Fruit fly (Drosophila melanogaster): ENCODE data around the gene CG12883.

CG12883 gene

DNA sequence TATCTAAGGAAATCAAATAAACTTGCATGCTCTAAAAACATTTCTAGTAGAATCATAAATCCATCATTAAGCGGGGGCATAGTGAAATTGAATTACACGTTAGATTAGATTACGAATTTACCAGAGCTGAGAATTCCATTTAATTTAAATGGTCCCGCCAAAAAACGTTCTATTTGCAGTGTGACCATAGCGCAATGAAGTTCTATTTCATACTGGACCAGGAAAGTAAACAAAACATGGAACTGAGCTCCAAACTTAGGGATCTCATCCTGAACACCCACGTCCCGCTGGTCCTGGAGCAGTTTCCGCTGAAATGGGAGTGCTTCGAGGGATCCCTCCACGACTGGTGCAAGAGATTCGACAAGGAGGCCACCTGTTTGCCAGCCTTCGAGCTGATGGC is 15.9 kb downstream of the CG12883 start, which contains the start of gene HSPBAP1:
Gene HSPBAP1 (plus strand): TSS at position 217 of the 400 bp plus-strand sequence.
- TF ChIP-seq ftz-f1 (GFP tag; optimal IDR thresholded peaks at IDR 0.05): peak; percentile 71
- TF ChIP-seq CG6683 (GFP tag; optimal IDR thresholded peaks at IDR 0.05): no peak
- TF ChIP-seq Dp (GFP tag; optimal IDR thresholded peaks at IDR 0.05): peak; percentile 81
- TF ChIP-seq hth (optimal IDR thresholded peaks at IDR 0.05): no peak
- no peak for TF ChIP-seq CG7928 (GFP tag; optimal IDR thresholded peaks at IDR 0.05)
- TF ChIP-seq gfzf (GFP tag; optimal IDR thresholded peaks at IDR 0.05): peak; percentile 67
- TF ChIP-seq CG14667 (GFP tag; IDR thresholded peaks at IDR 0.05): no peak
- TF ChIP-seq pzg (GFP tag; optimal IDR thresholded peaks at IDR 0.05): peak; percentile 38
- TF ChIP-seq CG9797 (GFP tag; optimal IDR thresholded peaks at IDR 0.05): peak; percentile 58
- peak; percentile 0 for TF ChIP-seq CG15514 (GFP tag; optimal IDR thresholded peaks at IDR 0.05)
- no peak for TF ChIP-seq CG11504 (tag; optimal IDR thresholded peaks at IDR 0.05)
- peak; percentile 41 for TF ChIP-seq Myb (GFP tag; optimal IDR thresholded peaks at IDR 0.05)
- TF ChIP-seq E2f2 (GFP tag; IDR thresholded peaks at IDR 0.05): peak; percentile 87
- TF ChIP-seq onecut (GFP tag; IDR thresholded peaks at IDR 0.05): no peak
- TF ChIP-seq MESR4 (GFP tag; optimal IDR thresholded peaks at IDR 0.05): peak; percentile 33
- TF ChIP-seq MBD-R2 (GFP tag; IDR thresholded peaks at IDR 0.05): peak; percentile 46; the same call in 1 of the 2 replicates
- TF ChIP-seq Bdp1 (GFP tag; optimal IDR thresholded peaks at IDR 0.05): no peak
- TF ChIP-seq CG4617 (GFP tag; optimal IDR thresholded peaks at IDR 0.05; ENCODE audit: borderline replicate concordance): peak; percentile 42
- TF ChIP-seq CG8944 (GFP tag; optimal IDR thresholded peaks at IDR 0.05): no peak
- no peak for TF ChIP-seq gro (GFP tag; optimal IDR thresholded peaks at IDR 0.05)
- TF ChIP-seq CG14014 (GFP tag; IDR thresholded peaks at IDR 0.05): no peak
- TF ChIP-seq sob (GFP tag; IDR thresholded peaks at IDR 0.05): no peak

DNA sequence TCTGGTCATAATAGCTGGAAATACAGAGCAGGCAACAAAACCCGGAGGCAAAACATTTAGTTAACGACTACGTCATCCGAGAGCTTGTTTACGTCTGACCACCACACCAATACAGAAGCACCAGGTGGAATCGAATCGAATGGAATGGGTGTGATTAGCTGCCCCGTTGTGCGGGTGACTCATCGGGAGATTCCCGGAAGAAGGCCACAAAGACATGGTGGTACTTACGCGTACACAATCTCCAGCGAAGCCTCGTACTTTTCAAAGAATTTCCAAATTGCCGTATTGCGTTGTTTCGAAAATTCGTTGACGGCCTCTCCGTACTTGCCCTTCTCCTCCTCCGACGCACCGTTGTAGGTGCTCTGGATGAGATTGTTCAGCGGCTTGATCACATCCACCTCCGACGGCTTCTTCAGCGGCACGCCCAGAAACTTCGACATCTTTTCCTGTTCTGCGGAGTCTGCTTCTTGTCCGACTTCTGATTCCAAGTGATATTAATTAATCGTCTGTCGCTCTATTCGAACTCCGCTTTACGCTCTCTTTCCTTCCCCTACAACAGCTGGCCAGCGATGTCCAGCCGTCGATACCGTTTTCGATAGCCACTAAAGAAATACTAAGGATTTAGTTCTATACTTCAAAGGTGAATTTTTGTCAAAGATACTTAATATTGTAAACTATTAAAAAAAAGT is 20.6 kb downstream of the CG12883 start, which contains the start of gene ALiX:
Gene ALiX (minus strand): TSS at position 571 of the 689 bp plus-strand sequence.
- TF ChIP-seq CG7928 (GFP tag; optimal IDR thresholded peaks at IDR 0.05) (no peak), cg (GFP tag; optimal IDR thresholded peaks at IDR 0.05) (peak; percentile 47), HLH3B (GFP tag; IDR thresholded peaks at IDR 0.05) (no peak), CoRest (tag; optimal IDR thresholded peaks at IDR 0.05) (peak; percentile 1), Med (GFP tag) (peak; percentile 53), CG1647 (GFP tag; optimal IDR thresholded peaks at IDR 0.05) (no peak), CG16813 (GFP tag; IDR thresholded peaks at IDR 0.05; ENCODE audit: partially characterized antibody) (no peak), ci (GFP tag; IDR thresholded peaks at IDR 0.05) (0 out of 3 replicates have a peak, but pooled peaks have one; percentile 51), sna (GFP tag; IDR thresholded peaks at IDR 0.05; ENCODE audit: partially characterized antibody) (0 out of 2 replicates have a peak, but pooled peaks have one; percentile 27), Vsx1 (GFP tag; optimal IDR thresholded peaks at IDR 0.05) (peak; percentile 42), stc (GFP tag; IDR thresholded peaks at IDR 0.05) (0 out of 2 replicates have a peak, but pooled peaks have one; percentile 20), MESR4 (GFP tag; optimal IDR thresholded peaks at IDR 0.05) (peak; percentile 23), ind (GFP tag; optimal IDR thresholded peaks at IDR 0.05) (no peak), Atf6 (GFP tag; IDR thresholded peaks at IDR 0.05) (0 out of 2 replicates have a peak, but pooled peaks have one; percentile 15), lilli (GFP tag; optimal IDR thresholded peaks at IDR 0.05) (peak; percentile 2), CG5953 (GFP tag; IDR thresholded peaks at IDR 0.05) (peak; percentile 31; the same call in 1 of the 2 replicates), sug (tag; optimal IDR thresholded peaks at IDR 0.05) (peak; percentile 10), CG8290 (GFP tag; optimal IDR thresholded peaks at IDR 0.05) (no peak), CG8290 (tag; optimal IDR thresholded peaks at IDR 0.05) (no peak), crol (GFP tag; IDR thresholded peaks at IDR 0.05) (peak; percentile 78), psq (GFP tag; optimal IDR thresholded peaks at IDR 0.05) (no peak), Trl (optimal IDR thresholded peaks at IDR 0.05) (peak in 1 of 2 experiments; percentile 48), Trl (GFP tag; optimal IDR thresholded peaks at IDR 0.05) (no peak), mam (GFP tag; optimal IDR thresholded peaks at IDR 0.05) (no peak), kay (GFP tag; optimal IDR thresholded peaks at IDR 0.05) (peak; percentile 67), CG12299 (tag; optimal IDR thresholded peaks at IDR 0.05) (peak; percentile 8), CG34422 (GFP tag; IDR thresholded peaks at IDR 0.05) (0 out of 3 replicates have a peak, but pooled peaks have one; percentile 28), Dek (tag; optimal IDR thresholded peaks at IDR 0.05) (no peak), CG12391 (tag; optimal IDR thresholded peaks at IDR 0.05) (peak; percentile 26)

Data from whole organism, embryonic.